Worm (Caenorhabditis elegans) whole organism, L4/young adult: ENCODE data around the gene mrps-33.

Experiments
- dao-5 ChIP-seq: sonication (generic microtip); optimal IDR thresholded peaks from 2 replicates; lab custom pipeline; 2016; ENCODE audit warnings: missing genotype, missing genetic modification characterization, moderate library complexity, missing compliant biosample characterization
- him-1 ChIP-seq: sonication (generic microtip); optimal IDR thresholded peaks from 2 replicates; lab custom pipeline; 2016; ENCODE audit warnings: missing genotype, missing genetic modification reagents, missing genetic modification characterization, missing compliant biosample characterization

DNA sequence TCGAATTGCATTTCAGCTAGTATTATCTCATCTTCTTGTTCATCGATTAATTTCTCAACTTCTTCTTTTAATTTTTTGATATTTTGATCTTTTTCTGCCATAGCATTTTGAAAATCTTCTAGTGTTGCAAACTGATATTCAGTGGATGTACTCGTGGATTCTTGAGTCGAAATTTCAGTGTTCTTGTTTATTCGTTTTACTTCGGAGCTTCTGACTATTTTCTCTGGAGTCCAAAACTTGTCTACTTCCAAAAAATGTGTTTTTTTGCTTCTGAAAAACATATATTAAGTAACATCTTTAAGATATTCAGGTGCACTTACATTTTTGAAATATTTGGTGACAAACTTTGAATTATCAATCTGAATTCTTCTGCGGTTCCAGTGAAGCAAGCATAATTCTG, 29.7 kb upstream of the mrps-33 start, which contains the start of gene F20C5.5:
- TF ChIP-seq him-1 (no peak), dao-5 (tag; lab: Kevin White, UChicago) (no peak)
